Worm (Caenorhabditis elegans) whole organism, mixed stage, embryonic: ENCODE measurements around the gene R07B1.8.

Experiments
- M03D4.4 ChIP-seq: sonication (generic microtip); optimal IDR thresholded peaks from 2 replicates; lab custom pipeline; 2017; ENCODE audit warnings: mild to moderate bottlenecking, missing genetic modification characterization, missing compliant biosample characterization
- bed-3 ChIP-seq: fragments of 200-800 bp; sonication (Bioruptor generic); optimal IDR thresholded peaks from 3 replicates; lab custom pipeline; 2018; ENCODE audit warnings: mild to moderate bottlenecking, missing genetic modification characterization, moderate library complexity, missing compliant biosample characterization
- ceh-39 ChIP-seq: fragments of 150-350 bp; optimal IDR thresholded peaks from 2 replicates; lab custom pipeline; 2014; ENCODE audit warnings: missing biosample characterization, missing genetic modification characterization
- ceh-43 ChIP-seq: fragments of 200-800 bp; sonication (Bioruptor generic); optimal IDR thresholded peaks from 2 replicates; lab custom pipeline; 2018; ENCODE audit warnings: mild to moderate bottlenecking, missing genetic modification characterization, moderate library complexity, missing compliant biosample characterization
- ceh-83 ChIP-seq: fragments of 200-800 bp; sonication (Bioruptor generic); optimal IDR thresholded peaks from 2 replicates; lab custom pipeline; 2018; ENCODE audit warnings: mild to moderate bottlenecking, missing genetic modification characterization, missing compliant biosample characterization
- ces-1 ChIP-seq: fragments of 150-350 bp; optimal IDR thresholded peaks from 2 replicates; lab custom pipeline; 2014; ENCODE audit warnings: missing biosample characterization, missing genetic modification reagents, missing genetic modification characterization
- drap-1 ChIP-seq: fragments of 200-800 bp; sonication (Bioruptor generic); optimal IDR thresholded peaks from 3 replicates; lab custom pipeline; 2018; ENCODE audit warnings: mild to moderate bottlenecking, missing genetic modification characterization, missing compliant biosample characterization
- elt-1 ChIP-seq: sonication (generic microtip); optimal IDR thresholded peaks from 2 replicates; lab custom pipeline; 2017; ENCODE audit warnings: missing genetic modification characterization, mild to moderate bottlenecking, missing compliant biosample characterization, antibody characterized with exemption, moderate library complexity, borderline replicate concordance; ENCODE audit not compliant: insufficient read depth
- elt-3 ChIP-seq: fragments of 150-350 bp; optimal IDR thresholded peaks from 2 replicates; lab custom pipeline; 2014; ENCODE audit warnings: missing biosample characterization, missing genetic modification characterization
- flh-1 ChIP-seq: fragments of 200-800 bp; sonication (Bioruptor generic); optimal IDR thresholded peaks from 2 replicates; lab custom pipeline; 2018; ENCODE audit warnings: mild to moderate bottlenecking, missing genetic modification characterization, moderate library complexity, missing compliant biosample characterization
- hlh-1 ChIP-seq: fragments of 150-350 bp; optimal IDR thresholded peaks from 2 replicates; lab custom pipeline; 2014; ENCODE audit warnings: missing biosample characterization, missing genetic modification reagents, missing genetic modification characterization
- lin-13 ChIP-seq: fragments of 150-350 bp; optimal IDR thresholded peaks from 2 replicates; lab custom pipeline; 2014; ENCODE audit warnings: missing biosample characterization, missing genetic modification characterization
- lsy-2 ChIP-seq: fragments of 150-350 bp; optimal IDR thresholded peaks from 2 replicates; lab custom pipeline; 2014; ENCODE audit warnings: missing biosample characterization, missing genetic modification characterization
- mab-5 ChIP-seq: fragments of 150-350 bp; optimal IDR thresholded peaks from 2 replicates; lab custom pipeline; 2014; ENCODE audit warnings: missing biosample characterization, missing genetic modification characterization
- mep-1 ChIP-seq: fragments of 150-350 bp; optimal IDR thresholded peaks from 2 replicates; lab custom pipeline; 2017; ENCODE audit warnings: missing biosample characterization, missing genetic modification reagents, missing genetic modification characterization, inconsistent platforms
- mls-2 ChIP-seq: sonication (generic microtip); optimal IDR thresholded peaks from 2 replicates; lab custom pipeline; 2016; ENCODE audit warnings: mild to moderate bottlenecking, missing genetic modification characterization, moderate library complexity, missing compliant biosample characterization
- nhr-12 ChIP-seq: fragments of 150-350 bp; optimal IDR thresholded peaks from 2 replicates; lab custom pipeline; 2014; ENCODE audit warnings: missing biosample characterization, missing genetic modification characterization
- nhr-2 ChIP-seq: fragments of 150-350 bp; optimal IDR thresholded peaks from 2 replicates; lab custom pipeline; 2014; ENCODE audit warnings: missing biosample characterization, missing genetic modification characterization
- nhr-237 ChIP-seq: fragments of 150-350 bp; optimal IDR thresholded peaks from 2 replicates; lab custom pipeline; 2014; ENCODE audit warnings: missing biosample characterization, missing genetic modification characterization
- nhr-28 ChIP-seq: fragments of 150-350 bp; optimal IDR thresholded peaks from 2 replicates; lab custom pipeline; 2014; ENCODE audit warnings: missing biosample characterization, missing genetic modification characterization
- nhr-76 ChIP-seq: sonication (generic microtip); optimal IDR thresholded peaks from 2 replicates; lab custom pipeline; 2017; ENCODE audit warnings: missing biosample characterization, missing genetic modification characterization
- pha-4 ChIP-seq: fragments of 150-350 bp; optimal IDR thresholded peaks from 2 replicates; lab custom pipeline; 2018; ENCODE audit warnings: missing biosample characterization, missing genetic modification reagents, missing genetic modification characterization
- sem-2 ChIP-seq: fragments of 200-800 bp; sonication (Bioruptor generic); optimal IDR thresholded peaks from 2 replicates; lab custom pipeline; 2018; ENCODE audit warnings: mild to moderate bottlenecking, missing genetic modification characterization, missing compliant biosample characterization
- snpc-4 ChIP-seq: fragments of 150-350 bp; optimal IDR thresholded peaks from 2 replicates; lab custom pipeline; 2014; ENCODE audit warnings: missing biosample characterization, missing genetic modification characterization
- sptf-1 ChIP-seq: sonication (generic microtip); optimal IDR thresholded peaks from 2 replicates; lab custom pipeline; 2017; ENCODE audit warnings: mild to moderate bottlenecking, missing genetic modification characterization, moderate library complexity, missing compliant biosample characterization
- unc-120 ChIP-seq: sonication (generic microtip); optimal IDR thresholded peaks from 2 replicates; lab custom pipeline; 2017; ENCODE audit warnings: missing genetic modification characterization, missing compliant biosample characterization; ENCODE audit not compliant: poor library complexity, severe bottlenecking
- unc-39 ChIP-seq: fragments of 150-350 bp; optimal IDR thresholded peaks from 2 replicates; lab custom pipeline; 2014; ENCODE audit warnings: missing biosample characterization, missing genetic modification characterization
- unc-62 ChIP-seq: fragments of 150-350 bp; optimal IDR thresholded peaks from 2 replicates; lab custom pipeline; 2014; ENCODE audit warnings: missing biosample characterization, missing genetic modification reagents, missing genetic modification characterization
- zip-8 ChIP-seq: fragments of 150-350 bp; optimal IDR thresholded peaks from 2 replicates; lab custom pipeline; 2014; ENCODE audit warnings: missing biosample characterization, missing genetic modification characterization
- ztf-11 ChIP-seq: fragments of 150-350 bp; optimal IDR thresholded peaks from 2 replicates; lab custom pipeline; 2014; ENCODE audit warnings: missing biosample characterization, missing genetic modification characterization

Gene R07B1.8

ce11 chrX:9872554-9872953 lies at the start of gene R07B1.8:
R07B1.8 (minus strand) TSS chrX:9872654.
- TF ChIP-seq ceh-83 (GFP tag; lab: Kevin White, UChicago) (no peak), nhr-2 (tag; lab: Kevin White, UChicago) (no peak), ztf-11 (tag; lab: Kevin White, UChicago) (no peak), pha-4 (no peak), nhr-76 (tag; lab: Kevin White, UChicago) (no peak), ceh-43 (GFP tag; lab: Kevin White, UChicago) (no peak), elt-3 (tag; lab: Kevin White, UChicago) (no peak), nhr-237 (tag; lab: Kevin White, UChicago) (no peak), mab-5 (tag; lab: Kevin White, UChicago) (no peak), drap-1 (GFP tag; lab: Kevin White, UChicago) (no peak), ces-1 (GFP tag; lab: Kevin White, UChicago) (no peak), unc-62 (GFP tag; lab: Kevin White, UChicago) (no peak), lin-13 (tag; lab: Kevin White, UChicago) (no peak), ceh-39 (no peak), sem-2 (no peak), zip-8 (tag; lab: Kevin White, UChicago) (no peak), elt-1 (tag; lab: Kevin White, UChicago) (no peak), sptf-1 (tag; lab: Kevin White, UChicago) (no peak), mls-2 (tag; lab: Kevin White, UChicago) (no peak)
- TF ChIP-seq, all 35 proteins: peak for 0

ce11 chrX:9921257-9921656 lies 48.8 kb upstream of the R07B1.8 start, which contains the start of gene C17G1.2:
C17G1.2 (plus strand) TSS chrX:9921557.
- no peak for TF ChIP-seq zip-8 (tag; lab: Kevin White, UChicago)
- TF ChIP-seq nhr-28 (tag; lab: Kevin White, UChicago) = no peak
- no peak for TF ChIP-seq sem-2
- TF ChIP-seq snpc-4 (tag; lab: Kevin White, UChicago) = no peak
- no peak for TF ChIP-seq hlh-1 (tag; lab: Kevin White, UChicago)
- no peak for TF ChIP-seq mls-2 (tag; lab: Kevin White, UChicago)
- no peak for TF ChIP-seq nhr-2 (tag; lab: Kevin White, UChicago)
- TF ChIP-seq, all 35 proteins: peak for 0

DNA sequence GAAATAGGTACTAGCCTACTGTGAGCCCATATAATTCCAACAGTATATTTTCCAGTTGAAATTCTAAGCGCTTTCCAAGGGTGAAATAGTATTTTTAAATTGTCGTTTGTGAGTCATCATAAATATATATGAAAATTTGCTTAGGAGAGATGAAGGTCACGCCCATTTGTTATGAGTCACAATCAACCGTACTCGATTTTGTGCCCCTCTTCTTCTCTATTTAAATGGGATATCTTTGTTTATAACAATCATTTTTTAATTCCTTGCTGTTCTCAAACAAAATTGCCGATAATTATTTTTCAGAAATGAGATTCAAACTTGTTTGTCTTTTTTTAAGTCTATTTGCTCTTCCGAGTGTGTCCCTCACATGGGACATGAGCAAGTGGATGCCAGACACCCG lies 46.5 kb upstream of the R07B1.8 start, which contains the start of gene folr-1:
Gene folr-1 (plus strand): TSS at position 301 of the 400 bp plus-strand sequence.
- TF ChIP-seq ceh-39 = no peak
- TF ChIP-seq bed-3 (GFP tag; lab: Kevin White, UChicago) = no peak
- no peak for TF ChIP-seq sem-2
- TF ChIP-seq zip-8 (tag; lab: Kevin White, UChicago) = no peak
- no peak for TF ChIP-seq unc-120 (tag; lab: Kevin White, UChicago)
- no peak for TF ChIP-seq sptf-1 (tag; lab: Kevin White, UChicago)
- no peak for TF ChIP-seq nhr-12

DNA sequence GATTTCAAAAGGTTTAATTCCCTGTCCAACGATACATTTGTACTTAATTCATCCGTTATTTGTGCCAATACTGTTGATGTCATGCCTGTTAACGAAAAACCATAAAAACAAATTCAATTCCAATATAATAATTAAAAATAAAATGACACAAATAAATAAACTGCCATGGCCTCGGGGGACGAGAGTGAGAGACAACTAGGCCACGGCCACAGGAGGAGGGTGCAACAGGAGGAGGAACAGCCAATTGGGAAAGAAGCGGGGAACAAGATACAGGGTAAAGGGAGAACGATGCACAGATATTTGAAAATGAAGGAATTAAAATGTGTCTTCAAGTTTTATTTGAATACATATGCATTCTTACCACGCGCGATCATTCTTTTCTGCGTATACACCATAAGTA lies 44.9 kb upstream of the R07B1.8 start, which contains the start of gene F21G4.6:
Gene F21G4.6 (minus strand): TSS at position 87 of the 400 bp plus-strand sequence.
- no peak for TF ChIP-seq pha-4
- TF ChIP-seq mab-5 (tag; lab: Kevin White, UChicago) = no peak
- no peak for TF ChIP-seq ces-1 (GFP tag; lab: Kevin White, UChicago)
- no peak for TF ChIP-seq nhr-28 (tag; lab: Kevin White, UChicago)
- TF ChIP-seq unc-39 (tag; lab: Kevin White, UChicago) = no peak
- no peak for TF ChIP-seq nhr-12
- no peak for TF ChIP-seq elt-3 (tag; lab: Kevin White, UChicago)
- TF ChIP-seq mep-1 = no peak
- TF ChIP-seq sptf-1 (tag; lab: Kevin White, UChicago) = no peak
- no peak for TF ChIP-seq drap-1 (GFP tag; lab: Kevin White, UChicago)
- no peak for TF ChIP-seq hlh-1 (tag; lab: Kevin White, UChicago)
- no peak for TF ChIP-seq lin-13 (tag; lab: Kevin White, UChicago)
- no peak for TF ChIP-seq flh-1 (GFP tag; lab: Kevin White, UChicago)
- no peak for TF ChIP-seq snpc-4 (tag; lab: Kevin White, UChicago)
- TF ChIP-seq M03D4.4 (tag; lab: Kevin White, UChicago) = no peak
- no peak for TF ChIP-seq lsy-2 (tag; lab: Kevin White, UChicago)
- TF ChIP-seq nhr-76 (tag; lab: Kevin White, UChicago) = no peak
- TF ChIP-seq, all 35 proteins: peak for 0

DNA sequence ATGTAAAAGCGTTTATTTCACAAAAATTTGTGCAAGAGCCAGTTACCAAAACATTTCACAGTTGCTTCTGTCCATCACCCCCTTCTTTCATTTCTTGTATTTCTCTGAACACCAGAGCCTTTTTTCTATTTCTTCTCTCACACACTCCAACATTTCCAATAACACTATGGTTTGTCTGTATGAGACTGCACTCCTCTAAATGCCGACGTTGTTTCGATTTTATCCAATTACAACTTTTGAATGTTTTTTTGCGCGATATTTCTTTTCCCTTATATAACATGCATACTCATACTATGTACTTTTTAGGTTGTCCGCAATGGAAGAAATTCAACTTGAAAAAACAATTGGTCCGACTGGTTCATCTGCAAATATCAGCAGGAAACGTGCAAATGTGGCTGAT lies 33.4 kb upstream of the R07B1.8 start, which contains the start of gene F21G4.5:
Gene F21G4.5 (plus strand): TSS at position 301 of the 400 bp plus-strand sequence.
- TF ChIP-seq unc-39 (tag; lab: Kevin White, UChicago) (no peak), ceh-83 (GFP tag; lab: Kevin White, UChicago) (no peak)
- TF ChIP-seq, all 35 proteins: peak for 0
